Fruit fly (Drosophila melanogaster): ENCODE data around the gene Ugt36E1.

DNA sequence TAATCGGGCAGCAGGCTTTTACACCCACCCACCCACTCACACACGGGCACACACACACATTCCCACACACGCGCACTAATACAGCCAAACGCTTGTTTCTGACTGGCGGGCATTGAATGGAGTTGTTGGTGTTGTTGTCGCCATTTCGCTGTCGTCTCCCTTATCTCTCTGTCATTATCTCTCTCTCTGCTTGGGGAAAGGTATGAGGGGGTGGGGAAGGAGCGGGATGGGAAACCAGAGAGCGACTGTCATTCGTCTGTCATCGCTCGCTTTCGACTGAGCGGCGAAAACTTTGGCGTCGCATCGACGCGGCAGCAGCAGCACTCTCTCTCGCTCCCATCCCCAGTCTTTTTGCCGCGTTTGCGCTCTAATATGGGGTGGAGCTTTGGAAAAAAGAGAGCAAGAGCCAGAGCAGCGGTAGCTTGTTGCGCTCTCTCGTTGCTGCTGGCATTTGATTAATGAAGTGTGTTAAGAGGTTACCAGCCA lies 30.6 kb upstream of the Ugt36E1 start:
- no peak for TF ChIP-seq jim (GFP tag; optimal IDR thresholded peaks at IDR 0.05)
- no peak for TF ChIP-seq pan (optimal IDR thresholded peaks at IDR 0.05)
- no peak for TF ChIP-seq tai (GFP tag; optimal IDR thresholded peaks at IDR 0.05)
- no peak for TF ChIP-seq Hnf4 (GFP tag; optimal IDR thresholded peaks at IDR 0.05)
- no peak for TF ChIP-seq fru (GFP tag; optimal IDR thresholded peaks at IDR 0.05)
- no peak for TF ChIP-seq foxo (GFP tag; optimal IDR thresholded peaks at IDR 0.05)
- no peak for TF ChIP-seq OdsH (GFP tag; optimal IDR thresholded peaks at IDR 0.05)
- TF ChIP-seq ey (GFP tag; optimal IDR thresholded peaks at IDR 0.05) = no peak
- no peak for TF ChIP-seq lola (GFP tag; optimal IDR thresholded peaks at IDR 0.05)
- peak; percentile 26 for TF ChIP-seq h (GFP tag; optimal IDR thresholded peaks at IDR 0.05)

All from whole organism, wandering third instar larva.